Fruit fly (Drosophila melanogaster) Kc167 (cell line): ENCODE measurements around the gene CG14427.

Source experiments
- Myc ChIP-seq: fragments of >200 bp; optimal IDR thresholded peaks from 2 replicates; lab custom pipeline; 2017; ENCODE audit warnings: missing external identifiers
- Sin3A ChIP-seq: fragments of >200 bp; optimal IDR thresholded peaks from 2 replicates; lab custom pipeline; 2018; ENCODE audit warnings: missing external identifiers
- h ChIP-seq: fragments of >200 bp; optimal IDR thresholded peaks from 3 replicates; lab custom pipeline; 2018; ENCODE audit warnings: missing external identifiers
- insv ChIP-seq: fragments of >200 bp; optimal IDR thresholded peaks from 3 replicates; lab custom pipeline; 2018; ENCODE audit warnings: missing external identifiers
- psq ChIP-seq: fragments of >200 bp; optimal IDR thresholded peaks from 2 replicates; lab custom pipeline; 2017; ENCODE audit warnings: missing external identifiers
- ttk ChIP-seq: sonication (Bioruptor generic); optimal IDR thresholded peaks from 2 replicates; lab custom pipeline; 2017; ENCODE audit warnings: missing external identifiers

CG14427 gene

dm6 chrX:7034892-7035291, 5.5 kb upstream of the CG14427 start:
- TF ChIP-seq psq (lab: Kevin White, UChicago) (no peak), Sin3A (lab: Kevin White, UChicago) (no peak), Myc (lab: Kevin White, UChicago) (no peak), h (no peak), ttk (lab: Kevin White, UChicago) (no peak), insv (lab: Kevin White, UChicago) (no peak)

- TF ChIP-seq insv (lab: Kevin White, UChicago): no peak
- TF ChIP-seq ttk (lab: Kevin White, UChicago): no peak
- TF ChIP-seq psq (lab: Kevin White, UChicago): no peak
- no peak for TF ChIP-seq Myc (lab: Kevin White, UChicago)
- no peak for TF ChIP-seq Sin3A (lab: Kevin White, UChicago)
- TF ChIP-seq h: no peak
Measured at dm6 chrX:7037061-7037460, 3.3 kb upstream of the CG14427 start.

dm6 chrX:7049087-7049486, 8.7 kb downstream of the CG14427 start, which contains the start of gene nullo:
Gene nullo (plus strand): TSS chrX:7049476.
- no peak for TF ChIP-seq Sin3A (lab: Kevin White, UChicago)

dm6 chrX:7058973-7059372, 18.6 kb downstream of the CG14427 start:
- TF ChIP-seq psq (lab: Kevin White, UChicago) (no peak), ttk (lab: Kevin White, UChicago) (no peak), insv (lab: Kevin White, UChicago) (no peak), Myc (lab: Kevin White, UChicago) (no peak), Sin3A (lab: Kevin White, UChicago) (no peak)

dm6 chrX:7063563-7063962, 23.2 kb downstream of the CG14427 start:
- TF ChIP-seq Myc (lab: Kevin White, UChicago): no peak
- no peak for TF ChIP-seq insv (lab: Kevin White, UChicago)
- no peak for TF ChIP-seq h

- TF ChIP-seq Myc (lab: Kevin White, UChicago): no peak
- TF ChIP-seq psq (lab: Kevin White, UChicago): no peak
- no peak for TF ChIP-seq ttk (lab: Kevin White, UChicago)
- no peak for TF ChIP-seq h
- no peak for TF ChIP-seq Sin3A (lab: Kevin White, UChicago)
- TF ChIP-seq insv (lab: Kevin White, UChicago): no peak
Measured at dm6 chrX:7065835-7066234, 25.4 kb downstream of the CG14427 start, which contains the start of gene CG12541. Gene CG12541 (minus strand): TSS chrX:7066052.

dm6 chrX:7066608-7067007, 26.2 kb downstream of the CG14427 start:
- TF ChIP-seq psq (lab: Kevin White, UChicago) (peak; percentile 68), ttk (lab: Kevin White, UChicago) (no peak)

dm6 chrX:7067248-7067647, 26.8 kb downstream of the CG14427 start:
- no peak for TF ChIP-seq h
- TF ChIP-seq insv (lab: Kevin White, UChicago): no peak
- no peak for TF ChIP-seq Myc (lab: Kevin White, UChicago)
- no peak for TF ChIP-seq Sin3A (lab: Kevin White, UChicago)
- no peak for TF ChIP-seq psq (lab: Kevin White, UChicago)
- no peak for TF ChIP-seq ttk (lab: Kevin White, UChicago)

- TF ChIP-seq psq (lab: Kevin White, UChicago): no peak
- no peak for TF ChIP-seq h
- TF ChIP-seq insv (lab: Kevin White, UChicago): no peak
- TF ChIP-seq ttk (lab: Kevin White, UChicago): no peak
- TF ChIP-seq Myc (lab: Kevin White, UChicago): no peak
- no peak for TF ChIP-seq Sin3A (lab: Kevin White, UChicago)
Measured at dm6 chrX:7068088-7068487, 27.7 kb downstream of the CG14427 start.

dm6 chrX:7069011-7069463, 28.6 kb downstream of the CG14427 start, which contains the start of gene CG4607:
Gene CG4607 (plus strand): TSS chrX:7069413.
- TF ChIP-seq Sin3A (lab: Kevin White, UChicago) (no peak), Myc (lab: Kevin White, UChicago) (no peak), insv (lab: Kevin White, UChicago) (no peak)

- TF ChIP-seq Sin3A (lab: Kevin White, UChicago): no peak
- no peak for TF ChIP-seq psq (lab: Kevin White, UChicago)
- no peak for TF ChIP-seq insv (lab: Kevin White, UChicago)
- TF ChIP-seq h: no peak
- no peak for TF ChIP-seq ttk (lab: Kevin White, UChicago)
- TF ChIP-seq Myc (lab: Kevin White, UChicago): no peak
Measured at dm6 chrX:7073234-7073878, 33.0 kb downstream of the CG14427 start.

dm6 chrX:7074316-7074925, 34.0 kb downstream of the CG14427 start:
- no peak for TF ChIP-seq Sin3A (lab: Kevin White, UChicago)
- TF ChIP-seq ttk (lab: Kevin White, UChicago): no peak
- no peak for TF ChIP-seq Myc (lab: Kevin White, UChicago)
- no peak for TF ChIP-seq insv (lab: Kevin White, UChicago)
- TF ChIP-seq psq (lab: Kevin White, UChicago): no peak
- TF ChIP-seq h: no peak
